Worm (Caenorhabditis elegans) whole organism, L1 larva: ENCODE results near the gene Y108F1.5.

Experiments used
- C04F5.9 ChIP-seq: sonication (generic microtip); optimal IDR thresholded peaks from 2 replicates; lab custom pipeline; 2016; ENCODE audit warnings: missing genetic modification characterization, missing compliant biosample characterization
- Y116A8C.19 ChIP-seq: sonication (generic microtip); optimal IDR thresholded peaks from 2 replicates; lab custom pipeline; 2016; ENCODE audit warnings: missing compliant biosample characterization, missing genetic modification characterization, borderline replicate concordance
- ama-1 ChIP-seq: fragments of 150-350 bp; optimal IDR thresholded peaks from 2 replicates; lab custom pipeline; 2014
- ceh-90 ChIP-seq: sonication (generic microtip); optimal IDR thresholded peaks from 2 replicates; lab custom pipeline; 2016; ENCODE audit warnings: missing genetic modification characterization, missing compliant biosample characterization
- ces-1 ChIP-seq: fragments of 150-350 bp; optimal IDR thresholded peaks from 2 replicates; lab custom pipeline; 2014; ENCODE audit warnings: missing biosample characterization, missing genetic modification reagents, missing genetic modification characterization
- dpl-1 ChIP-seq, 3 experiments: fragments of 150-350 bp in 2 of 3; sonication (generic microtip) in 1 of 3; optimal IDR thresholded peaks; 2 replicates each; lab custom pipeline; 2014 to 2017; ENCODE audit warnings: missing biosample characterization in 3 of 3, missing genetic modification characterization in 3 of 3, missing genetic modification reagents in 3 of 3
- elt-2 ChIP-seq: sonication (generic microtip); optimal IDR thresholded peaks from 2 replicates; lab custom pipeline; 2016; ENCODE audit warnings: missing genetic modification characterization, mild to moderate bottlenecking, inconsistent platforms, missing compliant biosample characterization, missing genetic modification reagents
- fkh-10 ChIP-seq: sonication (generic microtip); optimal IDR thresholded peaks from 2 replicates; lab custom pipeline; 2017; ENCODE audit warnings: missing biosample characterization, missing genetic modification reagents, missing genetic modification characterization
- fkh-4 ChIP-seq: sonication (generic microtip); optimal IDR thresholded peaks from 2 replicates; lab custom pipeline; 2016; ENCODE audit warnings: missing compliant biosample characterization, missing genetic modification characterization, borderline replicate concordance
- fkh-8 ChIP-seq: sonication (generic microtip); optimal IDR thresholded peaks from 2 replicates; lab custom pipeline; 2016; ENCODE audit warnings: mild to moderate bottlenecking, missing genetic modification characterization, missing compliant biosample characterization
- irx-1 ChIP-seq: sonication (generic microtip); optimal IDR thresholded peaks from 2 replicates; lab custom pipeline; 2016; ENCODE audit warnings: missing genetic modification characterization, missing compliant biosample characterization
- lin-14 ChIP-seq: fragments of 200-800 bp; sonication (Bioruptor generic); optimal IDR thresholded peaks from 2 replicates; lab custom pipeline; 2018; ENCODE audit warnings: mild to moderate bottlenecking, missing genetic modification characterization, moderate library complexity, missing compliant biosample characterization
- lin-15B ChIP-seq: fragments of 150-350 bp; sonication (generic microtip); optimal IDR thresholded peaks from 3 replicates; lab custom pipeline; 2014; ENCODE audit warnings: missing biosample characterization, missing genetic modification characterization
- lsy-2 ChIP-seq, 2 experiments: fragments of 150-350 bp; optimal IDR thresholded peaks; 2 replicates each; lab custom pipeline; 2014; ENCODE audit warnings: missing biosample characterization in 2 of 2, missing genetic modification characterization in 2 of 2
- mab-9 ChIP-seq: fragments of 200-800 bp; sonication (Bioruptor generic); IDR thresholded peaks from 2 replicates; pipeline ENCODE4 v1.3.6; 2022; ENCODE audit warnings: missing genetic modification reagents, missing genetic modification characterization, missing compliant biosample characterization
- mdl-1 ChIP-seq, 2 experiments: fragments of 150-350 bp; optimal IDR thresholded peaks; 2 replicates each; lab custom pipeline; 2014 to 2017; ENCODE audit warnings: missing biosample characterization in 2 of 2, missing genetic modification characterization in 2 of 2, inconsistent platforms in 1 of 2
- mef-2 ChIP-seq: fragments of 150-350 bp; optimal IDR thresholded peaks from 2 replicates; lab custom pipeline; 2014; ENCODE audit warnings: missing biosample characterization, missing genetic modification characterization
- nhr-12 ChIP-seq: sonication (generic microtip); optimal IDR thresholded peaks from 2 replicates; lab custom pipeline; 2017; ENCODE audit warnings: missing biosample characterization, missing genetic modification characterization
- nhr-19 ChIP-seq: fragments of 200-800 bp; sonication (Bioruptor generic); conservative IDR thresholded peaks from 2 replicates; pipeline ENCODE4 v1.3.6; 2022; ENCODE audit warnings: missing genetic modification characterization, missing compliant biosample characterization
- nhr-20 ChIP-seq: sonication (generic microtip); optimal IDR thresholded peaks from 2 replicates; lab custom pipeline; 2016; ENCODE audit warnings: mild to moderate bottlenecking, missing genetic modification characterization, missing compliant biosample characterization
- nhr-47 ChIP-seq: sonication (generic microtip); optimal IDR thresholded peaks from 2 replicates; lab custom pipeline; 2016; ENCODE audit warnings: mild to moderate bottlenecking, missing genetic modification characterization, moderate library complexity, missing compliant biosample characterization
- nhr-71 ChIP-seq: sonication (generic microtip); optimal IDR thresholded peaks from 2 replicates; lab custom pipeline; 2016; ENCODE audit warnings: mild to moderate bottlenecking, missing genetic modification characterization, moderate library complexity, missing compliant biosample characterization
- nhr-76 ChIP-seq: sonication (generic microtip); optimal IDR thresholded peaks from 2 replicates; lab custom pipeline; 2017; ENCODE audit warnings: missing biosample characterization, missing genetic modification characterization
- nhr-90 ChIP-seq: sonication (generic microtip); optimal IDR thresholded peaks from 2 replicates; lab custom pipeline; 2016; ENCODE audit warnings: mild to moderate bottlenecking, missing genetic modification characterization, missing compliant biosample characterization; ENCODE audit not compliant: poor library complexity
- pqm-1 ChIP-seq: sonication (generic microtip); optimal IDR thresholded peaks from 3 replicates; lab custom pipeline; 2017; ENCODE audit warnings: missing biosample characterization, missing genetic modification characterization
- rnt-1 ChIP-seq: sonication (generic microtip); optimal IDR thresholded peaks from 2 replicates; lab custom pipeline; 2016; ENCODE audit warnings: mild to moderate bottlenecking, missing genetic modification characterization, moderate library complexity, missing compliant biosample characterization
- snpc-4 ChIP-seq: fragments of 150-350 bp; optimal IDR thresholded peaks from 2 replicates; lab custom pipeline; 2014; ENCODE audit warnings: missing biosample characterization, missing genetic modification characterization
- snu-23 ChIP-seq: sonication (generic microtip); optimal IDR thresholded peaks from 2 replicates; lab custom pipeline; 2016; ENCODE audit warnings: missing genetic modification characterization, missing compliant biosample characterization
- sox-4 ChIP-seq: sonication (generic microtip); optimal IDR thresholded peaks from 2 replicates; lab custom pipeline; 2016; ENCODE audit warnings: missing genetic modification characterization, missing compliant biosample characterization
- sup-37 ChIP-seq: fragments of 200-800 bp; sonication (Bioruptor generic); optimal IDR thresholded peaks from 2 replicates; lab custom pipeline; 2018; ENCODE audit warnings: mild to moderate bottlenecking, missing genetic modification characterization, missing compliant biosample characterization
- tlp-1 ChIP-seq: fragments of 150-350 bp; optimal IDR thresholded peaks from 2 replicates; lab custom pipeline; 2014; ENCODE audit warnings: missing biosample characterization, missing genetic modification characterization
- zag-1 ChIP-seq: fragments of 150-350 bp; optimal IDR thresholded peaks from 2 replicates; lab custom pipeline; 2014; ENCODE audit warnings: missing biosample characterization, missing genetic modification characterization

Gene Y108F1.5

DNA sequence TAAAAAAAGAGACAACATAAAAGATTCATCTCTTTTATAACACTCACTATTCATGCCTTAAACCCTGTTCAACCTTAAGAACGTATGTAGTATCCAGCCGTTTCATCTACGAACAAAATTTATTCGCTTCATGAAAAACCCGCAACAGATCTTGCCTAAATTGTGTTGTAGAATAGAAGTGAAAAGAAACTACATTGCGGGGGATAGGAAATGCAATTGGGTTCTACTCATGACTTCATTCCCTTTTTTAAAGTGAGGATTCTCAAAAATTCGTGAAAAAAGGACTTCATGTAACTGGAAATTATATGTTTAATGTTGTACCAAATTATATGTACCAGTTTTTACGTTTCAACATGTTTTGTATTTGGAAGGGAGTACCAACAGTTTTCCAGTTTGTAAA, 35.3 kb upstream of the Y108F1.5 start:
- TF ChIP-seq mab-9 (GFP tag; lab: Robert Waterston, UW): no peak
- TF ChIP-seq fkh-10 (GFP tag; lab: Kevin White, UChicago): peak; percentile 67
- no peak for TF ChIP-seq nhr-71 (tag; lab: Kevin White, UChicago)
- TF ChIP-seq, all 84 proteins: peak for 1

DNA sequence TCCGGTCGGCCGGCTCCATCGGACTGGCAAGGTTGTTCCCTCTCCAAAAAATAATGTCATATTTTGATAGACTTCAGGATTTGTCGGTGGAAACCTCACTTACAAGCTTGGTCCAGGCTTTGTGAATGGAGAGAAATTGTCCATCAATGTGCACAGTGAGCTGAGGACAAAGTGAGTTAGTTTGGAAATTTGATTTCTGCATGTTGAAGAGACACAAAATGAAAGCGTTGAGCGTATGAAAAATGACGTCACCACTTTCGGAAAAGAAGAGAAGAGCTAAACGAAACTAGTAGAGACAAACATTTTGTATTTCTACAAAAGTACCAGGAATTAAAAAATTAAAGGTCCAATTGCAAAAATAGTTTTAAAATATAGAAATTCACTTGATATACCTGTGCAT, 31.2 kb upstream of the Y108F1.5 start:
- TF ChIP-seq mef-2 (no peak), lin-14 (GFP tag; lab: Kevin White, UChicago) (peak; percentile 48), ces-1 (peak; percentile 65), elt-2 (tag; lab: Kevin White, UChicago) (no peak), fkh-10 (GFP tag; lab: Kevin White, UChicago) (peak; percentile 82)

DNA sequence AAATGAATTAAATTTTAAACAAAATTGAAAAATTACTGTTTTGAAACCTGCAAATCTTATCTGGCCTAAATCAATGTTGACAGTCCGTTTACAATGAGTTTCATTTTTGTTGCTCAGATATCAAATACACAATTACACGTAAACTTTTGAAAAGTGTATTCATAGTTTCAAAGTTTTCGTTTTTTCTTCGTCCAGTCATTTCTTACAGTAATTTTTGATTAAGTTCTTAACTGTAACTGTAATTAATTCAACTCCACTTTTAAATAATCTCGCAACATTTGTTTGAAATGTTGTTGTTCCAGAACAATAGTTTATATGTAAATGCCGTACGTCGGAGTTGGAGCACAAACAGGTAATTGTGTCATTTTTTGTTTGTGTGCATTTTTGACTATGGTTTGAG, 27.7 kb upstream of the Y108F1.5 start, which contains the start of gene gcp-2.1:
TSS of gene gcp-2.1 (plus strand) at position 301 of the 400 bp plus-strand sequence.
- TF ChIP-seq elt-2 (tag; lab: Kevin White, UChicago) (no peak), nhr-71 (tag; lab: Kevin White, UChicago) (no peak), nhr-47 (tag; lab: Kevin White, UChicago) (no peak), sup-37 (GFP tag; lab: Kevin White, UChicago) (no peak), nhr-12 (no peak), lin-14 (GFP tag; lab: Kevin White, UChicago) (no peak), ama-1 (lab: Kevin White, UChicago) (no peak), nhr-76 (tag; lab: Kevin White, UChicago) (no peak), snu-23 (no peak), zag-1 (tag; lab: Kevin White, UChicago) (no peak)

DNA sequence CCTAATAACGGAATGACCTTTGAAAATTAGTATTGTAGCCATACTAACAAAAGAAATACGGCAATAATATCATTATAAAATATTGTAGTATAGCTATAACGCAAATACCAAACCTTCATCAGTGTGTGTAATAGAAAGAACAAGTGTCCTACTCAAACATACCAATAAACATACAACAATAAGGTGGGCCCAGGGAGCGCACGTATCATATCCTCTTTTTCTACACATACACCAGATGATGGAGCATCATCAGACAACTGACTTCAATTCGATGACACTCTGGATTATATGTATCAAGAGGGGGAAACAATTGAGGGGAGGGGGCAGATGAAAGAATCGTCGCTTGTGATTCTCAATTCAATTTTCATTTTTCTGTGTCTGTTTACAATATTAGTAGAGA, 26.4 kb upstream of the Y108F1.5 start:
- no peak for TF ChIP-seq Y116A8C.19
- peak; percentile 57 for TF ChIP-seq lin-14 (GFP tag; lab: Kevin White, UChicago)
- peak; percentile 34 for TF ChIP-seq rnt-1
- TF ChIP-seq snu-23: peak; percentile 15
- peak; percentile 25 for TF ChIP-seq nhr-71 (tag; lab: Kevin White, UChicago)
- no peak for TF ChIP-seq nhr-19 (GFP tag; lab: Robert Waterston, UW)

DNA sequence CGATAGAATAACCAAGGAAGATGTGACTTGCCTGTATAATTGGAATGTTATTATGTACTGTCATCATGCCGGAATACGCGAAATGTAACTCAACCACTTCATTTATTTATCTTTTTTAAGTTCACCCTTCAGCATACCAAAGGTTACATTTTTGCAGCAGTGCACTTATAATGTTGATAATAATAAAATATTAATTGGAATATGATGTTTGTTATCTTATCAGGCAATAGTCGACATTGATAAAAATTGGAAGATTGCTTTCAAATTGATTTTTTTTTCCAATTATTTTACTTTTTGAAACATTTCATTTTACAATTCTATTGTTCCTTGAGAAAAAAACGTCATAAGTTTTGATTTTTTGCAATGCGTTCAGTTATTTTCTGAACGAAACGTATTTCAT, 25.3 kb upstream of the Y108F1.5 start:
- TF ChIP-seq lin-15B (tag; lab: Kevin White, UChicago): no peak
- no peak for TF ChIP-seq fkh-8 (tag; lab: Kevin White, UChicago)
- peak; percentile 67 for TF ChIP-seq tlp-1 (tag; lab: Kevin White, UChicago)
- TF ChIP-seq elt-2 (tag; lab: Kevin White, UChicago): peak; percentile 59
- no peak for TF ChIP-seq nhr-20
- no peak for TF ChIP-seq nhr-90
- TF ChIP-seq ama-1 (lab: Kevin White, UChicago): no peak
- TF ChIP-seq irx-1: no peak
- no peak for TF ChIP-seq sox-4

DNA sequence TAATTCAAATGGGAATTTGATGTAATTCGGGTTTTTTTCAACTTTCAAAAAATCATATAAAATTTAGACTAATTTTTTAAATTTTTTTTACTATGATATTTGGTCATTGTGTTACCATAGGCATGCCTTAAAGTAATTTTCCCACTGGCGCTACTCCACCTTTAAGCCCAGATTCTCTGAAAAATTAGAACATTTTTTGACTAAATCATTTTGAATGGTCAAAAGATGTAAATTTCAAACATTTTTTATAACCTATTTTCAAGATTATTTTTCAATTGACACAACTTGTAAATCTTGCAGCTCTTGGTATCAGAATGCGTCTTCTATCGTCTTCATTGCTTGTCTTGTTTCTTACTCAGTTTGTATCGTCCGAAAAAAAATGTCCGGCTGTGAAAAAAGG, 23.1 kb upstream of the Y108F1.5 start, which contains the start of gene R57.2:
TSS of gene R57.2 (plus strand) at position 301 of the 400 bp plus-strand sequence.
- TF ChIP-seq C04F5.9 (tag; lab: Kevin White, UChicago) (no peak), fkh-4 (tag; lab: Kevin White, UChicago) (no peak), lsy-2 (tag; optimal IDR thresholded peaks at IDR 0.05; lab: Kevin White, UChicago) (no peak), pqm-1 (tag; lab: Kevin White, UChicago) (no peak), dpl-1 (GFP tag; optimal IDR thresholded peaks at IDR 0.05; lab: Kevin White, UChicago) (no peak), mdl-1 (tag; optimal IDR thresholded peaks at IDR 0.05; lab: Kevin White, UChicago) (no peak), snpc-4 (no peak), ceh-90 (tag; lab: Kevin White, UChicago) (no peak)
- TF ChIP-seq, all 84 proteins: peak for 0
